Worm (Caenorhabditis elegans): ENCODE data around the gene iff-1.

iff-1 gene

ce11 chrIII:9764718-9765117, 17.7 kb upstream of the iff-1 start:
- no peak for TF ChIP-seq ceh-16 (tag; optimal IDR thresholded peaks at IDR 0.05)
- TF ChIP-seq ZK546.5 (tag; optimal IDR thresholded peaks at IDR 0.05) = no peak
- no peak for TF ChIP-seq blmp-1 (tag; optimal IDR thresholded peaks at IDR 0.05; ENCODE audit: insufficient read depth)
- no peak for TF ChIP-seq nhr-77 (tag; optimal IDR thresholded peaks at IDR 0.05)
- no peak for TF ChIP-seq unc-62 (GFP tag; optimal IDR thresholded peaks at IDR 0.05)

ce11 chrIII:9762093-9762748, 15.2 kb upstream of the iff-1 start, which contains the start of gene gcc-2:
gcc-2 (minus strand) TSS chrIII:9762143.
- TF ChIP-seq ama-1 (optimal IDR thresholded peaks at IDR 0.05) = no peak
- no peak for TF ChIP-seq sma-9 (GFP tag; optimal IDR thresholded peaks at IDR 0.05)
- no peak for TF ChIP-seq sma-9 (tag; optimal IDR thresholded peaks at IDR 0.05)

- no peak for TF ChIP-seq sma-9 (GFP tag; optimal IDR thresholded peaks at IDR 0.05)
- TF ChIP-seq sma-9 (tag; optimal IDR thresholded peaks at IDR 0.05) = no peak
- no peak for TF ChIP-seq ceh-82 (tag; optimal IDR thresholded peaks at IDR 0.05)
- TF ChIP-seq skn-1 (tag; optimal IDR thresholded peaks at IDR 0.05) = no peak
- TF ChIP-seq elt-1 (tag; optimal IDR thresholded peaks at IDR 0.05) = no peak
- TF ChIP-seq ztf-1 (GFP tag; conservative IDR thresholded peaks at IDR 0.05) = no peak
- no peak for TF ChIP-seq F13H6.1 (tag; optimal IDR thresholded peaks at IDR 0.05)
- TF ChIP-seq ama-1 (optimal IDR thresholded peaks at IDR 0.05) = no peak
- no peak for TF ChIP-seq snpc-4 (tag; optimal IDR thresholded peaks at IDR 0.05)
- no peak for TF ChIP-seq ztf-11 (tag; optimal IDR thresholded peaks at IDR 0.05)
- TF ChIP-seq ztf-4 (tag; optimal IDR thresholded peaks at IDR 0.05) = no peak
- no peak for TF ChIP-seq C34F6.9 (tag; optimal IDR thresholded peaks at IDR 0.05)
- no peak for TF ChIP-seq egl-27 (tag; optimal IDR thresholded peaks at IDR 0.05)
- TF ChIP-seq blmp-1 (tag; optimal IDR thresholded peaks at IDR 0.05; ENCODE audit: insufficient read depth) = no peak
- TF ChIP-seq unc-62 (GFP tag; optimal IDR thresholded peaks at IDR 0.05) = no peak
- no peak for TF ChIP-seq mab-5 (tag; optimal IDR thresholded peaks at IDR 0.05)
- no peak for TF ChIP-seq lin-39 (tag; optimal IDR thresholded peaks at IDR 0.05)
- TF ChIP-seq crh-2 (tag; optimal IDR thresholded peaks at IDR 0.05) = no peak
- TF ChIP-seq dmd-4 (tag; optimal IDR thresholded peaks at IDR 0.05) = no peak
Observed at ce11 chrIII:9760184-9760583, 13.2 kb upstream of the iff-1 start.

ce11 chrIII:9758848-9759247, 11.9 kb upstream of the iff-1 start, which contains the start of gene rmd-1:
rmd-1 (plus strand) TSS chrIII:9759094.
- TF ChIP-seq ceh-16 (tag; optimal IDR thresholded peaks at IDR 0.05) = no peak
- no peak for TF ChIP-seq egl-27 (tag; optimal IDR thresholded peaks at IDR 0.05)
- no peak for TF ChIP-seq dmd-4 (tag; optimal IDR thresholded peaks at IDR 0.05)
- TF ChIP-seq Y55F3AM.14 (GFP tag; optimal IDR thresholded peaks at IDR 0.05) = no peak
- no peak for TF ChIP-seq unc-55 (GFP tag; optimal IDR thresholded peaks at IDR 0.05)
- TF ChIP-seq nhr-129 (tag; optimal IDR thresholded peaks at IDR 0.05) = no peak
- no peak for TF ChIP-seq C34F6.9 (tag; optimal IDR thresholded peaks at IDR 0.05)
- TF ChIP-seq ZK546.5 (tag; optimal IDR thresholded peaks at IDR 0.05) = no peak
- TF ChIP-seq nhr-6 (tag; optimal IDR thresholded peaks at IDR 0.05) = no peak
- TF ChIP-seq crh-2 (tag; optimal IDR thresholded peaks at IDR 0.05) = no peak
- no peak for TF ChIP-seq nhr-77 (tag; optimal IDR thresholded peaks at IDR 0.05)
- no peak for TF ChIP-seq alr-1 (tag; optimal IDR thresholded peaks at IDR 0.05)
- no peak for TF ChIP-seq nhr-11 (tag; optimal IDR thresholded peaks at IDR 0.05)
- TF ChIP-seq lin-11 (tag; optimal IDR thresholded peaks at IDR 0.05) = no peak
- TF ChIP-seq ceh-82 (tag; optimal IDR thresholded peaks at IDR 0.05) = no peak
- TF ChIP-seq lin-13 (GFP tag; optimal IDR thresholded peaks at IDR 0.05) = no peak
- TF ChIP-seq sma-9 (GFP tag; optimal IDR thresholded peaks at IDR 0.05) = no peak
- TF ChIP-seq sma-9 (tag; optimal IDR thresholded peaks at IDR 0.05) = no peak
- TF ChIP-seq ztf-1 (GFP tag; conservative IDR thresholded peaks at IDR 0.05) = no peak
- no peak for TF ChIP-seq nhr-12 (tag; optimal IDR thresholded peaks at IDR 0.05)
- no peak for TF ChIP-seq sma-3 (GFP tag; optimal IDR thresholded peaks at IDR 0.05)

- TF ChIP-seq blmp-1 (tag; optimal IDR thresholded peaks at IDR 0.05; ENCODE audit: insufficient read depth) (no peak), elt-1 (tag; optimal IDR thresholded peaks at IDR 0.05) (no peak), mbf-1 (tag; optimal IDR thresholded peaks at IDR 0.05) (no peak), fos-1 (tag; optimal IDR thresholded peaks at IDR 0.05) (no peak), mdl-1 (tag; optimal IDR thresholded peaks at IDR 0.05) (no peak), egl-27 (tag; optimal IDR thresholded peaks at IDR 0.05) (no peak), lin-39 (tag; optimal IDR thresholded peaks at IDR 0.05) (no peak), snpc-4 (tag; optimal IDR thresholded peaks at IDR 0.05) (no peak), ceh-82 (tag; optimal IDR thresholded peaks at IDR 0.05) (no peak), ztf-11 (tag; optimal IDR thresholded peaks at IDR 0.05) (no peak), nhr-77 (tag; optimal IDR thresholded peaks at IDR 0.05) (no peak)
Observed at ce11 chrIII:9757414-9757813, 10.4 kb upstream of the iff-1 start, which contains the start of gene vps-53. vps-53 (minus strand) TSS chrIII:9757514.

Measured in whole organism, L2 larva.